Worm (Caenorhabditis elegans): ENCODE measurements around the gene C07G1.6.

- TF ChIP-seq attf-5 (GFP tag; optimal IDR thresholded peaks at IDR 0.05) (no peak), ceh-79 (tag; optimal IDR thresholded peaks at IDR 0.05) (no peak), snpc-4 (GFP tag; optimal IDR thresholded peaks at IDR 0.05) (no peak), snpc-4 (tag; optimal IDR thresholded peaks at IDR 0.05) (no peak), egrh-3 (GFP tag; IDR thresholded peaks at IDR 0.05) (no peak), rpc-1 (optimal IDR thresholded peaks at IDR 0.05) (no peak), rpc-1 (tag; optimal IDR thresholded peaks at IDR 0.05) (no peak), nfya-1 (tag; optimal IDR thresholded peaks at IDR 0.05; ENCODE audit: borderline replicate concordance, insufficient read depth) (no peak), die-1 (tag; optimal IDR thresholded peaks at IDR 0.05) (no peak), nhr-90 (tag; optimal IDR thresholded peaks at IDR 0.05) (no peak), F57C9.4 (tag; optimal IDR thresholded peaks at IDR 0.05) (no peak), nhr-27 (tag; optimal IDR thresholded peaks at IDR 0.05) (no peak), B0336.3 (GFP tag; IDR thresholded peaks at IDR 0.05) (no peak), unc-62 (GFP tag; optimal IDR thresholded peaks at IDR 0.05) (no peak)
These were observed 3.9 kb downstream of the C07G1.6 start, which contains the start of gene svh-1 for ce11 chrIV:8206314-8206713.
